Fruit fly (Drosophila melanogaster) whole organism, prepupa: ENCODE data around the gene CG31689.
A peak's percentile ranks its signal among the peaks of the same experiment; 100 is the strongest.

ENCODE experiments used
- CG10631 ChIP-seq: fragments of 200-800 bp; sonication (Bioruptor generic); optimal IDR thresholded peaks from 2 replicates; lab custom pipeline; 2016; ENCODE audit warnings: missing biosample characterization, missing genetic modification characterization
- CG10669 ChIP-seq: fragments of 200-800 bp; sonication (Bioruptor generic); optimal IDR thresholded peaks from 3 replicates; lab custom pipeline; 2018; ENCODE audit warnings: missing biosample characterization, mild to moderate bottlenecking, missing genetic modification characterization, moderate library complexity
- CG11294 ChIP-seq: fragments of 200-800 bp; sonication (Bioruptor generic); IDR thresholded peaks from 2 replicates; pipeline ENCODE4 v1.3.6; 2022; ENCODE audit warnings: missing biosample characterization, missing genetic modification characterization
- CG11762 ChIP-seq: fragments of 200-800 bp; sonication (Bioruptor generic); optimal IDR thresholded peaks from 3 replicates; lab custom pipeline; 2016; ENCODE audit warnings: missing biosample characterization, missing genetic modification characterization; ENCODE audit not compliant: insufficient read depth
- CG11902 ChIP-seq: fragments of 200-800 bp; sonication (Bioruptor generic); optimal IDR thresholded peaks from 3 replicates; lab custom pipeline; 2016; ENCODE audit warnings: missing biosample characterization, missing genetic modification characterization
- CG1621 ChIP-seq: fragments of 200-800 bp; sonication (Bioruptor generic); optimal IDR thresholded peaks from 3 replicates; lab custom pipeline; 2018; ENCODE audit warnings: missing biosample characterization, mild to moderate bottlenecking, missing genetic modification characterization
- CG3032 ChIP-seq: fragments of 200-800 bp; optimal IDR thresholded peaks from 2 replicates; lab custom pipeline; 2019; ENCODE audit warnings: missing biosample characterization, mild to moderate bottlenecking, missing genetic modification characterization, moderate library complexity
- CG31627 ChIP-seq: fragments of 200-800 bp; sonication (Bioruptor generic); optimal IDR thresholded peaks from 3 replicates; lab custom pipeline; 2016; ENCODE audit warnings: missing biosample characterization, missing genetic modification characterization
- CG32006 ChIP-seq: fragments of 200-800 bp; sonication (Bioruptor generic); optimal IDR thresholded peaks from 3 replicates; lab custom pipeline; 2017; ENCODE audit warnings: missing biosample characterization, mild to moderate bottlenecking, missing genetic modification characterization
- CG34406 ChIP-seq: fragments of 200-800 bp; sonication (Bioruptor generic); optimal IDR thresholded peaks from 3 replicates; lab custom pipeline; 2016; ENCODE audit warnings: missing biosample characterization, missing genetic modification characterization
- CG3919 ChIP-seq: fragments of 200-800 bp; sonication (Bioruptor generic); optimal IDR thresholded peaks from 3 replicates; lab custom pipeline; 2016; ENCODE audit warnings: missing biosample characterization, missing genetic modification characterization
- CG6163 ChIP-seq: fragments of 200-800 bp; sonication (Bioruptor generic); IDR thresholded peaks from 3 replicates; pipeline ENCODE4 v1.3.6; 2022; ENCODE audit warnings: missing biosample characterization, missing genetic modification characterization
- CG6276 ChIP-seq: fragments of 200-800 bp; sonication (Bioruptor generic); optimal IDR thresholded peaks from 2 replicates; lab custom pipeline; 2017; ENCODE audit warnings: missing biosample characterization, mild to moderate bottlenecking, missing genetic modification characterization
- CG6792 ChIP-seq: fragments of 200-800 bp; sonication (Bioruptor generic); optimal IDR thresholded peaks from 3 replicates; lab custom pipeline; 2016; ENCODE audit warnings: missing biosample characterization, missing genetic modification characterization
- CG6808 ChIP-seq: fragments of 200-800 bp; sonication (Bioruptor generic); optimal IDR thresholded peaks from 3 replicates; lab custom pipeline; 2017; ENCODE audit warnings: missing biosample characterization, missing genetic modification characterization, mild to moderate bottlenecking, moderate library complexity, missing genetic modification reagents
- CG7368 ChIP-seq: fragments of 200-800 bp; sonication (Bioruptor generic); optimal IDR thresholded peaks from 3 replicates; lab custom pipeline; 2016; ENCODE audit warnings: missing biosample characterization, missing genetic modification characterization
- CG8119 ChIP-seq: fragments of 200-800 bp; sonication (Bioruptor generic); IDR thresholded peaks from 3 replicates; pipeline ENCODE4 v1.3.6; 2022; ENCODE audit warnings: missing biosample characterization, missing genetic modification characterization
- CG8632 ChIP-seq: fragments of 200-800 bp; sonication (Bioruptor generic); optimal IDR thresholded peaks from 3 replicates; lab custom pipeline; 2016; ENCODE audit warnings: missing biosample characterization, missing genetic modification characterization
- Eip75B ChIP-seq: fragments of 200-800 bp; sonication (Bioruptor generic); optimal IDR thresholded peaks from 3 replicates; lab custom pipeline; 2016; ENCODE audit warnings: missing biosample characterization, missing genetic modification characterization
- Eip78C ChIP-seq: fragments of 200-800 bp; sonication (Bioruptor generic); peaks from one replicate; lab custom pipeline; 2016; ENCODE audit warnings: missing biosample characterization, missing genetic modification characterization
- Eip93F ChIP-seq: fragments of 200-800 bp; sonication (Bioruptor generic); optimal IDR thresholded peaks from 2 replicates; lab custom pipeline; 2016; ENCODE audit warnings: missing biosample characterization, mild to moderate bottlenecking, missing genetic modification characterization
- Ets21C ChIP-seq: fragments of 200-800 bp; sonication (Bioruptor generic); optimal IDR thresholded peaks from 3 replicates; lab custom pipeline; 2016; ENCODE audit warnings: missing biosample characterization, missing genetic modification characterization
- Ets96B ChIP-seq: fragments of 200-800 bp; optimal IDR thresholded peaks from 2 replicates; lab custom pipeline; 2019; ENCODE audit warnings: missing biosample characterization, mild to moderate bottlenecking, missing genetic modification characterization, moderate library complexity
- Gug ChIP-seq: fragments of 200-800 bp; sonication (Bioruptor generic); IDR thresholded peaks from 2 replicates; pipeline ENCODE4 v1.3.6; 2022; ENCODE audit warnings: missing biosample characterization, missing genetic modification characterization
- Hr38 ChIP-seq: sonication (Bioruptor generic); optimal IDR thresholded peaks from 2 replicates; lab custom pipeline; 2016; ENCODE audit warnings: missing biosample characterization, missing genetic modification characterization
- Hr39 ChIP-seq: fragments of 200-800 bp; sonication (Bioruptor generic); optimal IDR thresholded peaks from 2 replicates; lab custom pipeline; 2016; ENCODE audit warnings: missing biosample characterization, missing genetic modification characterization
- Hr4 ChIP-seq: fragments of 200-800 bp; sonication (Bioruptor generic); optimal IDR thresholded peaks from 3 replicates; lab custom pipeline; 2016; ENCODE audit warnings: missing biosample characterization, missing genetic modification characterization
- Sox102F ChIP-seq: fragments of 200-800 bp; sonication (Bioruptor generic); optimal IDR thresholded peaks from 2 replicates; lab custom pipeline; 2016; ENCODE audit warnings: missing biosample characterization, mild to moderate bottlenecking, missing genetic modification characterization
- Sox15 ChIP-seq: fragments of 200-800 bp; sonication (Bioruptor generic); optimal IDR thresholded peaks from 3 replicates; lab custom pipeline; 2016; ENCODE audit warnings: missing biosample characterization, missing genetic modification characterization
- achi ChIP-seq: fragments of 200-800 bp; sonication (Bioruptor generic); optimal IDR thresholded peaks from 3 replicates; lab custom pipeline; 2016; ENCODE audit warnings: missing biosample characterization, missing genetic modification characterization
- acj6 ChIP-seq: fragments of 200-800 bp; sonication (Bioruptor generic); optimal IDR thresholded peaks from 3 replicates; lab custom pipeline; 2016; ENCODE audit warnings: missing biosample characterization, missing genetic modification characterization
- cyc ChIP-seq: fragments of 200-800 bp; sonication (Bioruptor generic); optimal IDR thresholded peaks from 3 replicates; lab custom pipeline; 2016; ENCODE audit warnings: missing biosample characterization, missing genetic modification characterization
- dac ChIP-seq: fragments of 200-800 bp; sonication (Bioruptor generic); optimal IDR thresholded peaks from 2 replicates; lab custom pipeline; 2017; ENCODE audit warnings: missing biosample characterization, mild to moderate bottlenecking, missing genetic modification characterization
- dsx ChIP-seq: fragments of 200-800 bp; optimal IDR thresholded peaks from 3 replicates; lab custom pipeline; 2019; ENCODE audit warnings: missing biosample characterization, mild to moderate bottlenecking, missing genetic modification characterization, moderate library complexity; ENCODE audit not compliant: poor library complexity, severe bottlenecking
- eg ChIP-seq: fragments of 200-800 bp; sonication (Bioruptor generic); IDR thresholded peaks from 3 replicates; pipeline ENCODE4 v1.3.6; 2022; ENCODE audit warnings: missing biosample characterization, missing genetic modification characterization
- esn ChIP-seq: fragments of 200-800 bp; sonication (Bioruptor generic); optimal IDR thresholded peaks from 2 replicates; lab custom pipeline; 2016; ENCODE audit warnings: missing biosample characterization, mild to moderate bottlenecking, missing genetic modification characterization, moderate library complexity
- fd85E ChIP-seq: fragments of 200-800 bp; sonication (Bioruptor generic); optimal IDR thresholded peaks from 3 replicates; lab custom pipeline; 2016; ENCODE audit warnings: missing biosample characterization, missing genetic modification characterization
- fkh ChIP-seq: fragments of 200-800 bp; sonication (Bioruptor generic); optimal IDR thresholded peaks from 3 replicates; lab custom pipeline; 2017; ENCODE audit warnings: missing biosample characterization, mild to moderate bottlenecking, missing genetic modification characterization, moderate library complexity
- lz ChIP-seq: fragments of 200-800 bp; sonication (Bioruptor generic); optimal IDR thresholded peaks from 3 replicates; lab custom pipeline; 2016; ENCODE audit warnings: missing biosample characterization, missing genetic modification characterization
- pdm3 ChIP-seq: fragments of 200-800 bp; sonication (Bioruptor generic); optimal IDR thresholded peaks from 3 replicates; lab custom pipeline; 2016; ENCODE audit warnings: missing biosample characterization, missing genetic modification characterization
- spab ChIP-seq: fragments of 200-800 bp; sonication (Bioruptor generic); optimal IDR thresholded peaks from 2 replicates; lab custom pipeline; 2017; ENCODE audit warnings: missing biosample characterization, mild to moderate bottlenecking, missing genetic modification characterization, missing genetic modification reagents
- ss ChIP-seq, 2 experiments: fragments of 200-800 bp; sonication (Bioruptor generic); optimal IDR thresholded peaks; 2 replicates in 1 of 2; 3 replicates in 1 of 2; lab custom pipeline; 2017 to 2018; ENCODE audit warnings: mild to moderate bottlenecking in 2 of 2, missing biosample characterization in 2 of 2, missing genetic modification characterization in 2 of 2, moderate library complexity in 1 of 2
- svp ChIP-seq: fragments of 200-800 bp; sonication (Bioruptor generic); peaks from one replicate; lab custom pipeline; 2016; ENCODE audit warnings: missing biosample characterization, missing genetic modification characterization
- topi ChIP-seq: fragments of 200-800 bp; sonication (Bioruptor generic); optimal IDR thresholded peaks from 3 replicates; lab custom pipeline; 2016; ENCODE audit warnings: missing biosample characterization, missing genetic modification characterization
- vri ChIP-seq: fragments of 200-800 bp; sonication (Bioruptor generic); optimal IDR thresholded peaks from 3 replicates; lab custom pipeline; 2016; ENCODE audit warnings: missing biosample characterization, mild to moderate bottlenecking, missing genetic modification characterization

The CG31689 gene

DNA sequence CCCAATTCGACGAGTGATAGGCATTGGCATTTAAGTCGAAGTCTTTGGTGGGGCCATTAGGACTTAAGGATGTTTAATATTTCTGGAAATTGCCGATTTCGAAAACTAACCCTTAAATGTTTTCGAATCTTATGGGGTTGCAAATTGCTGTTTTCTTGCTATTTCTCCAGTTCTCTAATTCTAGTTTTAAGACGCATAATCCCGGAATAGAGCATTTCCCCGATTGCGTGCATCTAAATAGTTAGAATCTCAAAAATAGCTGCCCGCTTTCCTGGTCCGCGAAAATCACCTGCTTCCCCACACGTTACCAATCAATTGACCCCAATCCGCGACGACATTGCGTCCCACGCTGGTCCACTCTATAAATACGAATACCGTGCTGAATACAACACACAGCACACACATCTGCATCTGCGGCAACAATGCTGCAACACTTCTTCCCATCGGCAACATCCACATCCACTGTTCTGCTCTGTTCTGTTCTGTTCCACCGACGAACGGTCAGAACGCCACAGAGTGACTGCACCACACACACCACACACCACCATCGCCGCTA lies 26.5 kb downstream of the CG31689 start, which contains the start of gene Bacc (continued):
- TF ChIP-seq pdm3 (GFP tag; lab: Kevin White, UChicago): peak; percentile 98
- peak; percentile 98 for TF ChIP-seq CG3032 (tag; lab: Kevin White, UChicago)
- peak; percentile 99 for TF ChIP-seq CG6808 (GFP tag; lab: Kevin White, UChicago)
- TF ChIP-seq CG11762: peak; percentile 98
- peak; percentile 99 for TF ChIP-seq esn
- peak; percentile 98 for TF ChIP-seq Hr39 (GFP tag; lab: Kevin White, UChicago)
- TF ChIP-seq fd85E (GFP tag; lab: Kevin White, UChicago): peak; percentile 96
- peak; percentile 99 for TF ChIP-seq CG32006
- TF ChIP-seq CG6163 (GFP tag; lab: Robert Waterston, UW): no peak
- TF ChIP-seq vri: peak; percentile 93
- peak; percentile 97 for TF ChIP-seq achi (GFP tag; lab: Kevin White, UChicago)
- TF ChIP-seq Sox102F (GFP tag; lab: Kevin White, UChicago): peak; percentile 98
- TF ChIP-seq CG7368 (GFP tag; lab: Kevin White, UChicago): peak; percentile 96
- TF ChIP-seq dsx (GFP tag; lab: Kevin White, UChicago): peak; percentile 91
- TF ChIP-seq CG1621 (tag; lab: Kevin White, UChicago): peak; percentile 93
- TF ChIP-seq CG6276: peak; percentile 99
- TF ChIP-seq Eip75B (GFP tag; lab: Kevin White, UChicago): peak; percentile 99
- TF ChIP-seq topi: peak; percentile 97
- TF ChIP-seq Eip78C: peak; percentile 99
- TF ChIP-seq CG3919: peak; percentile 98
- no peak for TF ChIP-seq eg (GFP tag; lab: Robert Waterston, UW)
- no peak for TF ChIP-seq Gug
- TF ChIP-seq Sox15 (GFP tag; lab: Kevin White, UChicago): peak; percentile 96
- TF ChIP-seq lz (GFP tag; lab: Kevin White, UChicago): peak; percentile 98
- TF ChIP-seq CG11294: no peak
- TF ChIP-seq Eip93F (GFP tag; lab: Kevin White, UChicago): peak; percentile 93
- TF ChIP-seq Ets96B: peak; percentile 97
- TF ChIP-seq CG10631 (GFP tag; lab: Kevin White, UChicago): peak; percentile 97
- peak; percentile 99 for TF ChIP-seq svp
- TF ChIP-seq Hr38 (GFP tag; lab: Kevin White, UChicago): peak; percentile 56
- no peak for TF ChIP-seq CG8119 (GFP tag; lab: Robert Waterston, UW)
- peak; percentile 97 for TF ChIP-seq CG34406 (GFP tag; lab: Kevin White, UChicago)
- TF ChIP-seq Ets21C (GFP tag; lab: Kevin White, UChicago): peak; percentile 96
- TF ChIP-seq CG11902 (GFP tag; lab: Kevin White, UChicago): peak; percentile 96
- TF ChIP-seq dac: peak; percentile 97
- peak; percentile 98 for TF ChIP-seq Hr4 (GFP tag; lab: Kevin White, UChicago)
- TF ChIP-seq, all 60 proteins: peak for 54

- TF ChIP-seq CG6808 (GFP tag; lab: Kevin White, UChicago) (peak; percentile 50), CG11762 (peak; percentile 47), CG8119 (GFP tag; lab: Robert Waterston, UW) (no peak), vri (peak; percentile 85), CG6792 (GFP tag; lab: Kevin White, UChicago) (peak; percentile 44), esn (peak; percentile 74), Eip75B (GFP tag; lab: Kevin White, UChicago) (peak; percentile 76), spab (GFP tag; lab: Kevin White, UChicago) (peak; percentile 41), CG10631 (GFP tag; lab: Kevin White, UChicago) (peak; percentile 38), dsx (GFP tag; lab: Kevin White, UChicago) (peak; percentile 34), acj6 (GFP tag; lab: Kevin White, UChicago) (peak; percentile 37), Sox15 (GFP tag; lab: Kevin White, UChicago) (no peak), ss (GFP tag; optimal IDR thresholded peaks at IDR 0.05; lab: Kevin White, UChicago) (peak; percentile 67 to 70), Sox102F (GFP tag; lab: Kevin White, UChicago) (peak; percentile 80), cyc (GFP tag; lab: Kevin White, UChicago) (peak; percentile 40), Hr38 (GFP tag; lab: Kevin White, UChicago) (no peak), CG34406 (GFP tag; lab: Kevin White, UChicago) (peak; percentile 29), fkh (GFP tag; lab: Kevin White, UChicago) (peak; percentile 58), achi (GFP tag; lab: Kevin White, UChicago) (peak; percentile 48), CG31627 (GFP tag; lab: Kevin White, UChicago) (peak; percentile 32), fd85E (GFP tag; lab: Kevin White, UChicago) (peak; percentile 66), CG8632 (GFP tag; lab: Kevin White, UChicago) (peak; percentile 47), CG3919 (peak; percentile 32), CG10669 (GFP tag; lab: Kevin White, UChicago) (peak; percentile 41), CG3032 (tag; lab: Kevin White, UChicago) (peak; percentile 52)
Measured at dm6 chr2L:2752460-2753411, 27.3 kb downstream of the CG31689 start, which contains the start of gene Pgk. TSS of gene Pgk (minus strand) at chr2L:2753068.
